Fruit fly (Drosophila melanogaster) Kc167 (cell line): Measurements from ENCODE around the gene Vps4.
A peak's percentile ranks its signal among the peaks of the same experiment; 100 is the strongest.

ENCODE experiments used
- Myc ChIP-seq: fragments of >200 bp; optimal IDR thresholded peaks from 2 replicates; lab custom pipeline; 2017; ENCODE audit warnings: missing external identifiers
- Sin3A ChIP-seq: fragments of >200 bp; optimal IDR thresholded peaks from 2 replicates; lab custom pipeline; 2018; ENCODE audit warnings: missing external identifiers
- h ChIP-seq: fragments of >200 bp; optimal IDR thresholded peaks from 3 replicates; lab custom pipeline; 2018; ENCODE audit warnings: missing external identifiers
- insv ChIP-seq: fragments of >200 bp; optimal IDR thresholded peaks from 3 replicates; lab custom pipeline; 2018; ENCODE audit warnings: missing external identifiers
- psq ChIP-seq: fragments of >200 bp; optimal IDR thresholded peaks from 2 replicates; lab custom pipeline; 2017; ENCODE audit warnings: missing external identifiers
- ttk ChIP-seq: sonication (Bioruptor generic); optimal IDR thresholded peaks from 2 replicates; lab custom pipeline; 2017; ENCODE audit warnings: missing external identifiers

DNA sequence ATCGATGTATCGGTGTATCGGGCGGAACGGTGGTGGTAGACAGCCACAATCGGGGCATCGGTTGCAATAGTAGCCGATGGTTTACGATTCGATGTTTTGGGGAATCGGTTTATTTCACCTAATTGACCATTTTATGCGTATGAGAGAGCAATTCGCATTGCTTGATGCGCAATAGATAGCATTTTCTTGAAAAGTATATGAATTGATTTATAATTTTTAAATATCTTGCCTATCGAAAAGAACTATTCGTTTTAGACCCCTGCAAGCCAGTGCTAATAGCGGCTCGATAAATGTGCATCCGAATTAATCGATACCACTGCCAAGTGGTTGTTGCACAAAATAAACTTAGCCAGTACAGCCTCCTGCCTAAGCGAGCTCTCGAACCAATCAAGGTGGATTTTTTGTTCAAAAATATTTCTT is 20.3 kb upstream of the Vps4 start, which contains the start of gene mnb:
- TF ChIP-seq psq (lab: Kevin White, UChicago) (peak; percentile 62), ttk (lab: Kevin White, UChicago) (no peak), h (lab: Kevin White, UChicago) (no peak), insv (no peak), Sin3A (peak; percentile 62), Myc (lab: Kevin White, UChicago) (no peak)
